Worm (Caenorhabditis elegans): ENCODE measurements around the gene Y37H2A.13.

DNA sequence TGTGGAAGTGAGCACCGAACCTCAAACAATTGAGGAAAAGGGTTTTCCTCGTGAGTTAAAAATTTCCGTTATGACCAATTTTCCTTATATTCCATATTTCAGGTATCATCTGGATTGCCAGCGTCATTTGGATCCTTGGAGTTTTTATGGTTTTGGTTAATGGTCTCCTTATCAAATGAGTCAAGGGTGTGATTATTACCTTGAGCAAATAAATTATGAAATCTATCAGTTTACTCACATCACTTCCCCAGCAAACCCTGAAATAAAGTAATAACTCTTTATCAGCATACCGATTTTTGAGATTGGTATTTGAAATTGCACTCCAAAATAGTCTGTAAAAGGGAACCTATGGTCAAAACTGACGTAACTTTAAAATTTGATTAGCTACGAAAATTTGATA, 1.8 kb downstream of the Y37H2A.13 start:
- TF ChIP-seq nhr-12 (tag; optimal IDR thresholded peaks at IDR 0.05) = no peak
- no peak for TF ChIP-seq pha-4 (tag; optimal IDR thresholded peaks at IDR 0.05)
- TF ChIP-seq elt-3 (tag; optimal IDR thresholded peaks at IDR 0.05) = no peak
- no peak for TF ChIP-seq mep-1 (tag; optimal IDR thresholded peaks at IDR 0.05)
- TF ChIP-seq mab-5 (tag; optimal IDR thresholded peaks at IDR 0.05) = no peak
- TF ChIP-seq lsy-2 (tag; optimal IDR thresholded peaks at IDR 0.05) = no peak
- no peak for TF ChIP-seq ztf-11 (tag; optimal IDR thresholded peaks at IDR 0.05)
- no peak for TF ChIP-seq M03D4.4 (tag; optimal IDR thresholded peaks at IDR 0.05)
- TF ChIP-seq lin-13 (tag; optimal IDR thresholded peaks at IDR 0.05) = no peak
- TF ChIP-seq bed-3 (GFP tag; optimal IDR thresholded peaks at IDR 0.05) = no peak
- TF ChIP-seq unc-39 (tag; optimal IDR thresholded peaks at IDR 0.05) = no peak
